Fruit fly (Drosophila melanogaster): ENCODE results near the gene CG10359.

The CG10359 gene

dm6 chr3L:3616344-3616743 is 4.4 kb downstream of the CG10359 start (continued):
- no peak for TF ChIP-seq Stat92E (GFP tag; optimal IDR thresholded peaks at IDR 0.05)
- TF ChIP-seq nau (GFP tag; optimal IDR thresholded peaks at IDR 0.05): peak; percentile 6
- TF ChIP-seq CG6689 (GFP tag; IDR thresholded peaks at IDR 0.05): peak; percentile 43; the same call in 1 of the 2 replicates
- TF ChIP-seq CG7745 (tag; optimal IDR thresholded peaks at IDR 0.05): no peak
- TF ChIP-seq ase (GFP tag; IDR thresholded peaks at IDR 0.05): peak; percentile 89
- peak; percentile 80 for TF ChIP-seq CG7839 (tag; optimal IDR thresholded peaks at IDR 0.05)
- peak; percentile 91 for TF ChIP-seq CG30403 (GFP tag; optimal IDR thresholded peaks at IDR 0.05)
- peak; percentile 85 for TF ChIP-seq HmgZ (tag; optimal IDR thresholded peaks at IDR 0.05)
- TF ChIP-seq oc (tag; optimal IDR thresholded peaks at IDR 0.05): no peak
- peak; percentile 95 for TF ChIP-seq Xbp1 (GFP tag; optimal IDR thresholded peaks at IDR 0.05)
- peak; percentile 84 for TF ChIP-seq CG2712 (tag; optimal IDR thresholded peaks at IDR 0.05)
- TF ChIP-seq CrebB (tag; optimal IDR thresholded peaks at IDR 0.05): peak; percentile 9
- TF ChIP-seq Gug (GFP tag; IDR thresholded peaks at IDR 0.05): peak; percentile 82
- peak; percentile 52 for TF ChIP-seq CG8924 (tag; optimal IDR thresholded peaks at IDR 0.05)
- peak; percentile 38 for TF ChIP-seq Bdp1 (GFP tag; optimal IDR thresholded peaks at IDR 0.05)
- TF ChIP-seq CG2678 (tag; optimal IDR thresholded peaks at IDR 0.05): peak; percentile 64
- peak; percentile 51 for TF ChIP-seq CG14050 (GFP tag; IDR thresholded peaks at IDR 0.05)
- TF ChIP-seq maf-S (GFP tag; optimal IDR thresholded peaks at IDR 0.05): peak; percentile 52
- TF ChIP-seq ham (GFP tag; IDR thresholded peaks at IDR 0.05): no peak
- TF ChIP-seq CG16815 (GFP tag; optimal IDR thresholded peaks at IDR 0.05): peak; percentile 73
- TF ChIP-seq Hey (tag; optimal IDR thresholded peaks at IDR 0.05): no peak
- no peak for TF ChIP-seq nerfin-1 (tag; optimal IDR thresholded peaks at IDR 0.05)
- peak; percentile 88 for TF ChIP-seq az2 (GFP tag; optimal IDR thresholded peaks at IDR 0.05)
- TF ChIP-seq danr (GFP tag; IDR thresholded peaks at IDR 0.05): peak; percentile 58; the same call in 1 of the 2 replicates
- peak; percentile 56 for TF ChIP-seq bigmax (GFP tag; optimal IDR thresholded peaks at IDR 0.05)
- TF ChIP-seq Ets97D (GFP tag; optimal IDR thresholded peaks at IDR 0.05): peak; percentile 62
- peak; percentile 87 for TF ChIP-seq CG7987 (GFP tag; optimal IDR thresholded peaks at IDR 0.05)
- TF ChIP-seq CG14441 (GFP tag; IDR thresholded peaks at IDR 0.05): peak; percentile 87
- peak; percentile 39 for TF ChIP-seq kay (GFP tag; optimal IDR thresholded peaks at IDR 0.05)
- peak; percentile 50; the same call in 1 of the 3 replicates for TF ChIP-seq CG7357 (GFP tag; IDR thresholded peaks at IDR 0.05)
- peak; percentile 70 for TF ChIP-seq tgo (GFP tag; IDR thresholded peaks at IDR 0.05)
- peak; percentile 72 for TF ChIP-seq da (GFP tag; optimal IDR thresholded peaks at IDR 0.05)
- no peak for TF ChIP-seq Dfd (GFP tag; optimal IDR thresholded peaks at IDR 0.05)
- TF ChIP-seq NC2β (GFP tag; optimal IDR thresholded peaks at IDR 0.05): peak; percentile 84
- TF ChIP-seq CG11456 (GFP tag; IDR thresholded peaks at IDR 0.05): peak; percentile 98
- no peak for TF ChIP-seq mld (GFP tag; IDR thresholded peaks at IDR 0.05; ENCODE audit: partially characterized antibody)
- TF ChIP-seq amos (GFP tag; IDR thresholded peaks at IDR 0.05; ENCODE audit: partially characterized antibody): peak; percentile 47; the same call in 1 of the 2 replicates
- no peak for TF ChIP-seq Atf6 (GFP tag; IDR thresholded peaks at IDR 0.05)
- peak; percentile 73 for TF ChIP-seq CG18262 (tag; optimal IDR thresholded peaks at IDR 0.05)
- peak; percentile 81 for TF ChIP-seq CG11085 (GFP tag; IDR thresholded peaks at IDR 0.05)
- TF ChIP-seq lbe (GFP tag; optimal IDR thresholded peaks at IDR 0.05): peak; percentile 8
- TF ChIP-seq crc (GFP tag; optimal IDR thresholded peaks at IDR 0.05): no peak
- TF ChIP-seq slbo (GFP tag; IDR thresholded peaks at IDR 0.05): peak; percentile 92
- TF ChIP-seq CG7556 (GFP tag; optimal IDR thresholded peaks at IDR 0.05): peak; percentile 50
- TF ChIP-seq CG16779 (GFP tag; IDR thresholded peaks at IDR 0.05): peak; percentile 45; the same call in 1 of the 2 replicates
- peak; percentile 60 for TF ChIP-seq CG2875 (GFP tag; optimal IDR thresholded peaks at IDR 0.05)
- TF ChIP-seq Mrtf (GFP tag; IDR thresholded peaks at IDR 0.05): peak; percentile 84
- peak; percentile 64 for TF ChIP-seq sens (GFP tag)
- TF ChIP-seq CG4707 (GFP tag; optimal IDR thresholded peaks at IDR 0.05): no peak
- TF ChIP-seq lov (optimal IDR thresholded peaks at IDR 0.05): no peak
- peak; percentile 70 for TF ChIP-seq lov (GFP tag; IDR thresholded peaks at IDR 0.05)
- peak; percentile 55; the same call in 1 of the 2 replicates for TF ChIP-seq Awh (GFP tag; IDR thresholded peaks at IDR 0.05)
